Worm (Caenorhabditis elegans) whole organism, early embryonic: ENCODE data around the gene acc-1.

ENCODE experiments used
- B0310.2 ChIP-seq: sonication (generic microtip); optimal IDR thresholded peaks from 2 replicates; lab custom pipeline; 2016; ENCODE audit warnings: mild to moderate bottlenecking, missing genetic modification characterization, missing compliant biosample characterization
- F13C5.2 ChIP-seq: sonication (generic microtip); optimal IDR thresholded peaks from 2 replicates; lab custom pipeline; 2017; ENCODE audit warnings: mild to moderate bottlenecking, missing genetic modification characterization, inconsistent platforms, missing compliant biosample characterization
- aly-1 ChIP-seq: sonication (generic microtip); optimal IDR thresholded peaks from 2 replicates; lab custom pipeline; 2016; ENCODE audit warnings: missing genetic modification characterization, missing compliant biosample characterization
- ama-1 ChIP-seq: fragments of 150-350 bp; optimal IDR thresholded peaks from 2 replicates; lab custom pipeline; 2014
- ceh-13 ChIP-seq: fragments of 200-800 bp; sonication (Bioruptor generic); optimal IDR thresholded peaks from 2 replicates; lab custom pipeline; 2018; ENCODE audit warnings: mild to moderate bottlenecking, missing genetic modification characterization, missing compliant biosample characterization
- ceh-36 ChIP-seq: sonication (generic microtip); optimal IDR thresholded peaks from 2 replicates; lab custom pipeline; 2016; ENCODE audit warnings: missing genetic modification characterization, inconsistent platforms, missing compliant biosample characterization
- ets-7 ChIP-seq: sonication (generic microtip); optimal IDR thresholded peaks from 2 replicates; lab custom pipeline; 2016; ENCODE audit warnings: missing genotype, missing genetic modification characterization, missing compliant biosample characterization
- flt-1 ChIP-seq: fragments of 200-800 bp; sonication (Bioruptor generic); IDR thresholded peaks from 2 replicates; pipeline ENCODE4 v1.3.6; 2022; ENCODE audit warnings: missing genetic modification characterization, missing compliant biosample characterization
- hmbx-1 ChIP-seq: sonication (generic microtip); optimal IDR thresholded peaks from 2 replicates; lab custom pipeline; 2016; ENCODE audit warnings: mild to moderate bottlenecking, missing genetic modification characterization, missing compliant biosample characterization
- hmg-4 ChIP-seq: fragments of 200-800 bp; sonication (Bioruptor generic); optimal IDR thresholded peaks from 2 replicates; lab custom pipeline; 2018; ENCODE audit warnings: mild to moderate bottlenecking, missing genetic modification characterization, missing compliant biosample characterization
- hnd-1 ChIP-seq: sonication (generic microtip); optimal IDR thresholded peaks from 2 replicates; lab custom pipeline; 2016; ENCODE audit warnings: missing genetic modification characterization, missing compliant biosample characterization
- pes-1 ChIP-seq: fragments of 200-800 bp; sonication (Bioruptor generic); IDR thresholded peaks from 2 replicates; pipeline ENCODE4 v1.3.6; 2022; ENCODE audit warnings: missing genetic modification reagents, missing genetic modification characterization, missing compliant biosample characterization
- scrt-1 ChIP-seq: fragments of 200-800 bp; sonication (Bioruptor generic); IDR thresholded peaks from 2 replicates; pipeline ENCODE4 v1.3.6; 2022; ENCODE audit warnings: missing genetic modification characterization, missing compliant biosample characterization
- sea-1 ChIP-seq: fragments of 200-800 bp; sonication (Bioruptor generic); conservative IDR thresholded peaks from 2 replicates; pipeline ENCODE4 v1.3.6; 2022; ENCODE audit warnings: missing genetic modification characterization, missing compliant biosample characterization
- tbx-11 ChIP-seq: fragments of 200-800 bp; sonication (Bioruptor generic); IDR thresholded peaks from 2 replicates; pipeline ENCODE4 v1.3.6; 2022; ENCODE audit warnings: missing genetic modification characterization, missing compliant biosample characterization
- tbx-37 ChIP-seq: fragments of 200-800 bp; sonication (Bioruptor generic); conservative IDR thresholded peaks from 2 replicates; pipeline ENCODE4 v1.3.6; 2022; ENCODE audit warnings: missing genetic modification reagents, missing genetic modification characterization, missing compliant biosample characterization
- tra-4 ChIP-seq: sonication (generic microtip); optimal IDR thresholded peaks from 2 replicates; lab custom pipeline; 2017; ENCODE audit warnings: missing genetic modification characterization, missing compliant biosample characterization

Gene acc-1

ce11 chrIV:9618836-9619235 is 39.0 kb upstream of the acc-1 start:
- TF ChIP-seq scrt-1 (GFP tag; lab: Robert Waterston, UW) (no peak), tbx-37 (GFP tag; lab: Robert Waterston, UW) (no peak), hnd-1 (tag; lab: Kevin White, UChicago) (no peak), tbx-11 (GFP tag; lab: Robert Waterston, UW) (no peak), B0310.2 (tag; lab: Kevin White, UChicago) (no peak), pes-1 (no peak), ceh-36 (tag; lab: Kevin White, UChicago) (no peak), flt-1 (GFP tag; lab: Robert Waterston, UW) (no peak), hmg-4 (GFP tag; lab: Kevin White, UChicago) (no peak)

DNA sequence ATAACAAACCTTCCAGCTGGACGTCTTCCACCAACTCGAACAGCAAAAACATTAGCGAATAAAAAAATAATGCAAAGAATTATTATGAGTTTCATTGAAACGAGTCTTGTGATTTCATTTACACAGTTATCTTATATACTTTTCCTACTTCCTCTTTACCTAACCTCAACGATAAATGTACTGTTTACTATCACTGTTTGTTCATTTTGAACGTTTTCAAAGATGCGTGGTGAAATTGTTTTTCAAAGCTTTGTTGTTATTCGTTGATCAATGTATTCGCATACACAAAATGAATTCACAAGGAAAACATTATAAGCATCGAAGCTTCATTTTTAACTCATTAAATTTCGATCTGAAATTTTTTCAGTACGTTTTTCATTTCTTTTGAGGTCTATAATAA is 35.6 kb upstream of the acc-1 start, which contains the start of gene W09C2.7:
Gene W09C2.7, minus strand, starts transcription at position 101 of the 400 bp plus-strand sequence.
- TF ChIP-seq pes-1: no peak
- no peak for TF ChIP-seq tra-4 (tag; lab: Kevin White, UChicago)
- TF ChIP-seq tbx-37 (GFP tag; lab: Robert Waterston, UW): no peak
- TF ChIP-seq hnd-1 (tag; lab: Kevin White, UChicago): no peak
- TF ChIP-seq ets-7 (tag; lab: Kevin White, UChicago): no peak
- no peak for TF ChIP-seq sea-1 (GFP tag; lab: Robert Waterston, UW)
- TF ChIP-seq hmbx-1 (tag; lab: Kevin White, UChicago): no peak
- TF ChIP-seq ceh-13: no peak
- TF ChIP-seq hmg-4 (GFP tag; lab: Kevin White, UChicago): no peak
- TF ChIP-seq tbx-11 (GFP tag; lab: Robert Waterston, UW): no peak
- no peak for TF ChIP-seq flt-1 (GFP tag; lab: Robert Waterston, UW)
- no peak for TF ChIP-seq ceh-36 (tag; lab: Kevin White, UChicago)
- TF ChIP-seq ama-1 (lab: Kevin White, UChicago): no peak
- TF ChIP-seq aly-1 (tag; lab: Kevin White, UChicago): no peak
- no peak for TF ChIP-seq F13C5.2
- no peak for TF ChIP-seq B0310.2 (tag; lab: Kevin White, UChicago)
- TF ChIP-seq scrt-1 (GFP tag; lab: Robert Waterston, UW): no peak

ce11 chrIV:9623269-9623668 is 34.6 kb upstream of the acc-1 start, which contains the start of gene W09C2.9:
W09C2.9 (minus strand) TSS chrIV:9623369.
- TF ChIP-seq tra-4 (tag; lab: Kevin White, UChicago) (no peak), ama-1 (lab: Kevin White, UChicago) (no peak), ets-7 (tag; lab: Kevin White, UChicago) (no peak), flt-1 (GFP tag; lab: Robert Waterston, UW) (no peak), hnd-1 (tag; lab: Kevin White, UChicago) (no peak), tbx-11 (GFP tag; lab: Robert Waterston, UW) (no peak), scrt-1 (GFP tag; lab: Robert Waterston, UW) (no peak), ceh-36 (tag; lab: Kevin White, UChicago) (no peak), hmbx-1 (tag; lab: Kevin White, UChicago) (no peak), ceh-13 (no peak), pes-1 (no peak), aly-1 (tag; lab: Kevin White, UChicago) (no peak), tbx-37 (GFP tag; lab: Robert Waterston, UW) (no peak), F13C5.2 (no peak), sea-1 (GFP tag; lab: Robert Waterston, UW) (no peak), hmg-4 (GFP tag; lab: Kevin White, UChicago) (no peak), B0310.2 (tag; lab: Kevin White, UChicago) (no peak)

ce11 chrIV:9624275-9624674 is 33.6 kb upstream of the acc-1 start, which contains the start of gene W09C2.8:
W09C2.8 (minus strand) TSS chrIV:9624375.
- TF ChIP-seq scrt-1 (GFP tag; lab: Robert Waterston, UW) (no peak), hmg-4 (GFP tag; lab: Kevin White, UChicago) (no peak), ama-1 (lab: Kevin White, UChicago) (no peak), pes-1 (no peak), tra-4 (tag; lab: Kevin White, UChicago) (no peak), ceh-36 (tag; lab: Kevin White, UChicago) (no peak), flt-1 (GFP tag; lab: Robert Waterston, UW) (no peak), sea-1 (GFP tag; lab: Robert Waterston, UW) (no peak), tbx-37 (GFP tag; lab: Robert Waterston, UW) (no peak), hmbx-1 (tag; lab: Kevin White, UChicago) (no peak), aly-1 (tag; lab: Kevin White, UChicago) (no peak), ets-7 (tag; lab: Kevin White, UChicago) (no peak), B0310.2 (tag; lab: Kevin White, UChicago) (no peak), tbx-11 (GFP tag; lab: Robert Waterston, UW) (no peak), hnd-1 (tag; lab: Kevin White, UChicago) (no peak), F13C5.2 (no peak), ceh-13 (no peak)

DNA sequence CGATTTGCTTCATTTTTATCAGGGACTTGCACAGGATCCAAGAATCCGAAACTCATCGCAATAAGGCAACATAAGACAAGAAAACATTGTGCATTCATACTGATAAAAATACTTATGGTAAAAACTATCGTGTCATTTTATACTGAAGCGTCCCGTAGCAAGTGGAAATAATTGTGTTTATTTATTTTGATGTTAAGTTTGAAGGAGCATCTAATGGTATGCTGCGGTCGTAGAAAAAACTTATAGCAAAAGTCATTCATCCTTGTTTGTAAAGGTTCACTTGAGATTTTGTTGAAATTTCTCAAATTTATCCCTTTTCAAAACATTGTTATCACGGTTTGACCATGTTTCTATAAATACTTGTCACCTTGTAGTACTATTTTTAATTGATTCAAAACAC is 32.9 kb upstream of the acc-1 start, which contains the start of gene W09C2.10:
Gene W09C2.10, minus strand, starts transcription at position 101 of the 400 bp plus-strand sequence.
- TF ChIP-seq tra-4 (tag; lab: Kevin White, UChicago): no peak
- no peak for TF ChIP-seq ets-7 (tag; lab: Kevin White, UChicago)
- no peak for TF ChIP-seq scrt-1 (GFP tag; lab: Robert Waterston, UW)
- TF ChIP-seq pes-1: no peak
- no peak for TF ChIP-seq flt-1 (GFP tag; lab: Robert Waterston, UW)
- no peak for TF ChIP-seq hmbx-1 (tag; lab: Kevin White, UChicago)
- TF ChIP-seq hnd-1 (tag; lab: Kevin White, UChicago): no peak
- TF ChIP-seq ama-1 (lab: Kevin White, UChicago): no peak

ce11 chrIV:9625829-9626228 is 32.0 kb upstream of the acc-1 start:
- no peak for TF ChIP-seq ceh-13
- no peak for TF ChIP-seq tra-4 (tag; lab: Kevin White, UChicago)
- no peak for TF ChIP-seq ama-1 (lab: Kevin White, UChicago)
- no peak for TF ChIP-seq ets-7 (tag; lab: Kevin White, UChicago)
- TF ChIP-seq scrt-1 (GFP tag; lab: Robert Waterston, UW): no peak
- no peak for TF ChIP-seq tbx-11 (GFP tag; lab: Robert Waterston, UW)

- TF ChIP-seq tra-4 (tag; lab: Kevin White, UChicago): no peak
- TF ChIP-seq ets-7 (tag; lab: Kevin White, UChicago): no peak
- no peak for TF ChIP-seq sea-1 (GFP tag; lab: Robert Waterston, UW)
- no peak for TF ChIP-seq ceh-36 (tag; lab: Kevin White, UChicago)
- TF ChIP-seq scrt-1 (GFP tag; lab: Robert Waterston, UW): no peak
- TF ChIP-seq ceh-13: no peak
- TF ChIP-seq pes-1: no peak
- no peak for TF ChIP-seq F13C5.2
- TF ChIP-seq hnd-1 (tag; lab: Kevin White, UChicago): no peak
- TF ChIP-seq tbx-37 (GFP tag; lab: Robert Waterston, UW): no peak
- TF ChIP-seq B0310.2 (tag; lab: Kevin White, UChicago): no peak
Observed at ce11 chrIV:9627033-9627432, 30.8 kb upstream of the acc-1 start.
